Worm (Caenorhabditis elegans): Measurements from ENCODE around the gene cbd-1.

DNA sequence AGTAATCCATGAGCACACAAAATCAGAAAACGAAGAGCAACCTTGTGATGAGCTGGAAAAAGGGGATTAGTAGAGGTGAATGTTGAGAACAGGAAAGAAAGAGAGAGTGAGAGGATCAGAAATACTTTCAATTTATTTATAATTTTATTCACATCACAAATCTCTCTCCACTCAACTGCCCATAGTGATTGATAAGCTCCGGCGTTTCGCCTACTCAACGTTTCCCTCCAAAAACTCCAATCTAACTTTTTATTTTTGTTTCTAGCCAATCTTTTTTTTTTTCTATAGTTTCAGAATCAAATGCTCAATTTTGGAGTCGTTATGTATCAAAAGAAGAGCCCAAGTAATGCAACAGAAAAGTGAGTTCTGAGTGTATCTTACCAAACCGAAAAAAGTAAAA, 52.7 kb downstream of the cbd-1 start, which contains the start of gene kin-4:
- TF ChIP-seq attf-5 (GFP tag; optimal IDR thresholded peaks at IDR 0.05), result no peak
- no peak for TF ChIP-seq cebp-2 (GFP tag; IDR thresholded peaks at IDR 0.05)
- TF ChIP-seq madf-3 (GFP tag; IDR thresholded peaks at IDR 0.05), result no peak
- TF ChIP-seq somi-1 (GFP tag; optimal IDR thresholded peaks at IDR 0.05), result no peak
- no peak for TF ChIP-seq nhr-120 (GFP tag; IDR thresholded peaks at IDR 0.05)
- no peak for TF ChIP-seq lin-26 (GFP tag; IDR thresholded peaks at IDR 0.05)
- TF ChIP-seq ama-1 (optimal IDR thresholded peaks at IDR 0.05), result no peak
- no peak for TF ChIP-seq ama-1 (GFP tag; optimal IDR thresholded peaks at IDR 0.05)
- no peak for TF ChIP-seq zim-3 (tag; optimal IDR thresholded peaks at IDR 0.05)
- no peak for TF ChIP-seq unc-130 (GFP tag; optimal IDR thresholded peaks at IDR 0.05)
- no peak for TF ChIP-seq K11D2.4 (GFP tag; IDR thresholded peaks at IDR 0.05)
- TF ChIP-seq fkh-3 (tag; optimal IDR thresholded peaks at IDR 0.05), result no peak
- TF ChIP-seq mxl-1 (tag; optimal IDR thresholded peaks at IDR 0.05), result no peak
